Worm (Caenorhabditis elegans) whole organism, young adult: ENCODE results near the gene fbxb-22.
A peak's percentile ranks its signal among the peaks of the same experiment; 100 is the strongest.

Experiments used
- F23B12.7 ChIP-seq: sonication (generic microtip); optimal IDR thresholded peaks from 2 replicates; lab custom pipeline; 2017; ENCODE audit warnings: missing genetic modification characterization, mild to moderate bottlenecking, missing compliant biosample characterization, antibody characterized with exemption, moderate library complexity; ENCODE audit not compliant: insufficient read depth
- F57A8.1 ChIP-seq: fragments of 200-800 bp; sonication (Bioruptor generic); optimal IDR thresholded peaks from 2 replicates; lab custom pipeline; 2018; ENCODE audit warnings: mild to moderate bottlenecking, missing genetic modification characterization, moderate library complexity, missing compliant biosample characterization
- F57C9.4 ChIP-seq: sonication (generic microtip); optimal IDR thresholded peaks from 2 replicates; lab custom pipeline; 2017; ENCODE audit warnings: mild to moderate bottlenecking, missing genetic modification characterization, missing compliant biosample characterization
- aptf-2 ChIP-seq: fragments of 200-800 bp; sonication (Bioruptor generic); conservative IDR thresholded peaks from 2 replicates; pipeline ENCODE4 v1.3.6; 2022; ENCODE audit warnings: missing genetic modification reagents, missing genetic modification characterization, missing compliant biosample characterization
- atf-7 ChIP-seq: sonication (generic microtip); optimal IDR thresholded peaks from 2 replicates; lab custom pipeline; 2017; ENCODE audit warnings: mild to moderate bottlenecking, missing genetic modification characterization, missing compliant biosample characterization
- attf-3 ChIP-seq: fragments of 200-800 bp; sonication (Bioruptor generic); conservative IDR thresholded peaks from 2 replicates; pipeline ENCODE4 v1.3.6; 2022; ENCODE audit warnings: missing genetic modification reagents, missing genetic modification characterization, missing compliant biosample characterization
- ccch-3 ChIP-seq: fragments of 200-800 bp; sonication (Bioruptor generic); optimal IDR thresholded peaks from 2 replicates; lab custom pipeline; 2018; ENCODE audit warnings: mild to moderate bottlenecking, missing genetic modification characterization, missing compliant biosample characterization
- ceh-100 ChIP-seq: fragments of 200-800 bp; sonication (Bioruptor generic); IDR thresholded peaks from 2 replicates; pipeline ENCODE4 v1.3.6; 2022; ENCODE audit warnings: missing genetic modification reagents, missing genetic modification characterization, missing compliant biosample characterization
- ceh-79 ChIP-seq: sonication (generic microtip); optimal IDR thresholded peaks from 2 replicates; lab custom pipeline; 2017; ENCODE audit warnings: mild to moderate bottlenecking, missing genetic modification characterization, missing compliant biosample characterization
- ceh-91 ChIP-seq: fragments of 200-800 bp; sonication (Bioruptor generic); IDR thresholded peaks from 2 replicates; pipeline ENCODE4 v1.3.6; 2022; ENCODE audit warnings: missing genetic modification reagents, missing genetic modification characterization, missing compliant biosample characterization
- dox-1 ChIP-seq: fragments of 200-800 bp; sonication (Bioruptor generic); IDR thresholded peaks from 2 replicates; pipeline ENCODE4 v1.3.6; 2022; ENCODE audit warnings: missing genetic modification reagents, missing genetic modification characterization, missing compliant biosample characterization
- dpff-1 ChIP-seq: sonication (generic microtip); optimal IDR thresholded peaks from 2 replicates; lab custom pipeline; 2017; ENCODE audit warnings: mild to moderate bottlenecking, missing genetic modification characterization, missing compliant biosample characterization
- dpl-1 ChIP-seq: fragments of 150-350 bp; optimal IDR thresholded peaks from 2 replicates; lab custom pipeline; 2014; ENCODE audit warnings: missing biosample characterization, missing genetic modification reagents, missing genetic modification characterization
- fkh-3 ChIP-seq: sonication (generic microtip); optimal IDR thresholded peaks from 2 replicates; lab custom pipeline; 2016; ENCODE audit warnings: mild to moderate bottlenecking, missing genetic modification characterization, missing compliant biosample characterization
- him-1 ChIP-seq: sonication (generic microtip); optimal IDR thresholded peaks from 2 replicates; lab custom pipeline; 2016; ENCODE audit warnings: missing genotype, missing genetic modification reagents, missing genetic modification characterization, missing compliant biosample characterization
- hlh-26 ChIP-seq: fragments of 200-800 bp; sonication (Bioruptor generic); conservative IDR thresholded peaks from 2 replicates; pipeline ENCODE4 v1.3.6; 2022; ENCODE audit warnings: missing genetic modification reagents, missing genetic modification characterization, missing compliant biosample characterization
- hmg-1.2 ChIP-seq: fragments of 200-800 bp; sonication (Bioruptor generic); IDR thresholded peaks from 2 replicates; pipeline ENCODE4 v1.3.6; 2022; ENCODE audit warnings: missing genetic modification reagents, missing genetic modification characterization, missing compliant biosample characterization
- lir-1 ChIP-seq: fragments of 200-800 bp; sonication (Bioruptor generic); conservative IDR thresholded peaks from 2 replicates; pipeline ENCODE4 v1.3.6; 2022; ENCODE audit warnings: missing genetic modification reagents, missing genetic modification characterization, missing compliant biosample characterization
- lsy-27 ChIP-seq: sonication (generic microtip); optimal IDR thresholded peaks from 2 replicates; lab custom pipeline; 2017; ENCODE audit warnings: missing genetic modification characterization, mild to moderate bottlenecking, missing compliant biosample characterization, antibody characterized with exemption, missing genotype, borderline replicate concordance; ENCODE audit not compliant: insufficient read depth
- madf-3 ChIP-seq: fragments of 200-800 bp; sonication (Bioruptor generic); IDR thresholded peaks from 2 replicates; pipeline ENCODE4 v1.3.6; 2022; ENCODE audit warnings: missing genetic modification reagents, missing genetic modification characterization, missing compliant biosample characterization
- mxl-1 ChIP-seq: sonication (generic microtip); optimal IDR thresholded peaks from 2 replicates; lab custom pipeline; 2016; ENCODE audit warnings: missing genetic modification characterization, missing compliant biosample characterization
- nfyb-1 ChIP-seq: fragments of 200-800 bp; sonication (Bioruptor generic); IDR thresholded peaks from 2 replicates; pipeline ENCODE4 v1.3.6; 2022; ENCODE audit warnings: missing genetic modification reagents, missing genetic modification characterization, missing compliant biosample characterization
- nhr-120 ChIP-seq: fragments of 200-800 bp; sonication (Bioruptor generic); IDR thresholded peaks from 2 replicates; pipeline ENCODE4 v1.3.6; 2022; ENCODE audit warnings: missing genetic modification characterization, missing compliant biosample characterization
- nhr-90 ChIP-seq: sonication (generic microtip); optimal IDR thresholded peaks from 2 replicates; lab custom pipeline; 2016; ENCODE audit warnings: missing genotype, mild to moderate bottlenecking, missing genetic modification characterization, missing compliant biosample characterization
- rcor-1 ChIP-seq: fragments of 200-800 bp; sonication (Bioruptor generic); IDR thresholded peaks from 2 replicates; pipeline ENCODE4 v1.3.6; 2022; ENCODE audit warnings: missing genetic modification reagents, missing genetic modification characterization, missing compliant biosample characterization
- sdz-38 ChIP-seq: sonication (generic microtip); optimal IDR thresholded peaks from 2 replicates; lab custom pipeline; 2016; ENCODE audit warnings: missing genotype, missing genetic modification characterization, missing compliant biosample characterization
- sea-2 ChIP-seq: fragments of 200-800 bp; sonication (Bioruptor generic); IDR thresholded peaks from 2 replicates; pipeline ENCODE4 v1.3.6; 2022; ENCODE audit warnings: missing genetic modification characterization, missing compliant biosample characterization
- snpc-1.1 ChIP-seq: sonication (generic microtip); optimal IDR thresholded peaks from 2 replicates; lab custom pipeline; 2017; ENCODE audit warnings: missing genetic modification characterization, mild to moderate bottlenecking, missing compliant biosample characterization, antibody characterized with exemption, moderate library complexity, missing genotype, missing genetic modification reagents; ENCODE audit not compliant: insufficient read depth
- snpc-3.4 ChIP-seq: sonication (generic microtip); optimal IDR thresholded peaks from 2 replicates; lab custom pipeline; 2017; ENCODE audit warnings: missing genetic modification characterization, mild to moderate bottlenecking, missing compliant biosample characterization, antibody characterized with exemption, moderate library complexity, missing genotype, missing genetic modification reagents
- unc-62 ChIP-seq: fragments of 150-350 bp; optimal IDR thresholded peaks from 2 replicates; lab custom pipeline; 2014; ENCODE audit warnings: missing biosample characterization, missing genetic modification reagents, missing genetic modification characterization
- zfh-2 ChIP-seq: fragments of 200-800 bp; sonication (Bioruptor generic); conservative IDR thresholded peaks from 2 replicates; pipeline ENCODE4 v1.3.6; 2022; ENCODE audit warnings: missing genetic modification reagents, missing genetic modification characterization, missing compliant biosample characterization
- ztf-22 ChIP-seq: fragments of 200-800 bp; sonication (Bioruptor generic); optimal IDR thresholded peaks from 2 replicates; lab custom pipeline; 2018; ENCODE audit warnings: mild to moderate bottlenecking, missing genetic modification characterization, moderate library complexity, missing compliant biosample characterization
- ztf-25 ChIP-seq: fragments of 200-800 bp; sonication (Bioruptor generic); IDR thresholded peaks from 2 replicates; pipeline ENCODE4 v1.3.6; 2022; ENCODE audit warnings: missing genetic modification reagents, missing genetic modification characterization, missing compliant biosample characterization
- ztf-3 ChIP-seq: fragments of 200-800 bp; sonication (Bioruptor generic); optimal IDR thresholded peaks from 2 replicates; lab custom pipeline; 2018; ENCODE audit warnings: mild to moderate bottlenecking, missing genetic modification characterization, missing compliant biosample characterization

The fbxb-22 gene

DNA sequence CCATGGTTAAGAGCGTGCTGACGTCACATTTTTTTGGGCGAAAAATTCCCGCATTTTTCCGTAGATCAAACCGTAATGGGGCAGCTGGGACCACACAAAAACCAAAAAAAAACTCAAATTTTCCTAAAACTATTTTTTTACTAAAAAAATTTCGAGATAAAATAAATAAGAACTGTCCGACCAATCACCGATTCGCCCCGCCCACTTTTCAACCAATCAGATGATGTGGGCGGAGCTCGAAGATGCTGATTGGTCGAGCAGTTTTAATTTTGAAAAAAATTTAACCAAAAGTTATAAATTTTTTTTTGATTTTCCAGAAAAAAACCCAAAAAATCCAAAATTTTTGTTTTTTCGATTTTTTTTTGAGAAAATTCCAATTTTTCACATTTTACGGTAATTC, 16.5 kb upstream of the fbxb-22 start:
- TF ChIP-seq mxl-1 (tag; lab: Kevin White, UChicago): no peak
- TF ChIP-seq dox-1 (GFP tag; lab: Robert Waterston, UW): no peak
- no peak for TF ChIP-seq ztf-22 (GFP tag; lab: Kevin White, UChicago)
- TF ChIP-seq nhr-90 (tag; lab: Kevin White, UChicago): no peak
- no peak for TF ChIP-seq snpc-3.4 (tag; lab: Kevin White, UChicago)
- no peak for TF ChIP-seq hlh-26 (GFP tag; lab: Robert Waterston, UW)
- TF ChIP-seq fkh-3: no peak
- TF ChIP-seq F57C9.4 (tag; lab: Kevin White, UChicago): no peak
- no peak for TF ChIP-seq nhr-120 (GFP tag; lab: Robert Waterston, UW)
- no peak for TF ChIP-seq aptf-2
- no peak for TF ChIP-seq lsy-27 (tag; lab: Kevin White, UChicago)
- no peak for TF ChIP-seq ztf-3
- no peak for TF ChIP-seq ceh-100
- no peak for TF ChIP-seq F57A8.1
- TF ChIP-seq attf-3: no peak
- no peak for TF ChIP-seq zfh-2 (GFP tag; lab: Robert Waterston, UW)
- no peak for TF ChIP-seq snpc-1.1
- TF ChIP-seq unc-62: no peak
- no peak for TF ChIP-seq ceh-91 (GFP tag; lab: Robert Waterston, UW)
- no peak for TF ChIP-seq atf-7 (tag; lab: Kevin White, UChicago)

DNA sequence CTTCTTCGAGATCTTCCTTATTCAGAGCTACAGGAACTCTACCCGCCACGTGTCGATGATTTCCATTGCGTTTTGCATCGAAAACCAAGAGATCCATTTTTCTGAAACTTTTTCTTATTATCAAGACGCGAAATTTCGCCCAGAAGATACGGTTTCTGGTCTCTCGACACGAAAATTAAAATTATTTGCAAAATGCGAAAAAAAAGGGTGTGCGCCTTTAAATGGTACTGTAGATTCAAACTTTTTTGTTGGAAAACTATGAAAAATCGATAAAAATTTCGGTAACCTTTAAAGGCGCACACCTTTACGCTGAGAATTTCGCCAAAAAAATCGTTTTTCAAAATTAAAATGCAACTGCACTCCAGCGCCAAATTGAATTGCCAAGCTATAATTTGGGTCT, 14.6 kb upstream of the fbxb-22 start, which contains the start of gene tsen-2:
Gene tsen-2 (minus strand): TSS at position 101 of the 400 bp plus-strand sequence.
- TF ChIP-seq zfh-2 (GFP tag; lab: Robert Waterston, UW) (no peak), ztf-25 (no peak)

DNA sequence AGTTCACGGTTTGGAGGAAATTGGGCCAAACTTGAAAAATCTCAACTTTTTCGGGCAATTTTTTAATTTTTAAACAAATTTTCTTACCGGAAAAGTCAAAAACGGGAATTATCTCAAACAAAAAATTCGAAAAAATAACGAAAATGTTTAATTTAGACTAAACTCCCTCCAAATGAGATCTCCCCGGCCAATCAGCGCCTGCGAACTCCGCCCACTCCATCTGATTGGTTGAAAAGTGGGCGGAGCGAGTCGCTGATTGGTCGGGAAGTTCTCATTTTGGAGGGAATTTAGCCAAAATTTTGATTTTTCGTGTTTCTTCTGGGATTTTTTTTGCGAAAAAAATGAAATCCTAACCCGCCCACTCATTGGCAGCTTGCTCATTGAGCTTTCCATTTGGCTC, 13.1 kb upstream of the fbxb-22 start:
- TF ChIP-seq ztf-22 (GFP tag; lab: Kevin White, UChicago): no peak
- TF ChIP-seq ceh-79 (tag; lab: Kevin White, UChicago): no peak
- TF ChIP-seq lir-1: no peak
- TF ChIP-seq him-1 (tag; lab: Kevin White, UChicago): no peak
- TF ChIP-seq F23B12.7: no peak
- no peak for TF ChIP-seq rcor-1 (GFP tag; lab: Robert Waterston, UW)

DNA sequence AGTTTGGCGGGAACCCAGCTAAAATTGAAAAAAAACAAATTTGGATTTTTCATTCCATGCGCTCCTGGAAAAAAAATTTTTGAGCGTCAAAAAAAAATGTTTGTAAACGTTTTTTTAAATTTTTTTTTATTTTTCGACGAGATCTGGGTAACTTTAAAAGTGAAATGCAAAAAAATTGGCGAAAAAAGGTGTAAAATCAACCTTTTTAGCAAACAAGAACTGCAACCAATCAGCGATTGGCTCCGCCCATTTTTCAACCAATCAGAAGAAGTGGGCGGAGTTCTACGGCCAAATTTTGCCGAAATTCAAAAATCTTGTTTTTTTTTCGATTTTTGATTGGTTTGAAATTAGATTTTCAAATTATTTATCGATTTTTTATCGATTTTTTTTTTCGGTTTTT, 11.9 kb upstream of the fbxb-22 start:
- TF ChIP-seq ceh-91 (GFP tag; lab: Robert Waterston, UW) (no peak), dpl-1 (GFP tag; lab: Kevin White, UChicago) (no peak), nfyb-1 (GFP tag; lab: Robert Waterston, UW) (peak; percentile 71; the same call in 1 of the 2 replicates), ccch-3 (GFP tag; lab: Kevin White, UChicago) (no peak), rcor-1 (GFP tag; lab: Robert Waterston, UW) (no peak), hmg-1.2 (no peak), dpff-1 (tag; lab: Kevin White, UChicago) (no peak), lir-1 (no peak)

DNA sequence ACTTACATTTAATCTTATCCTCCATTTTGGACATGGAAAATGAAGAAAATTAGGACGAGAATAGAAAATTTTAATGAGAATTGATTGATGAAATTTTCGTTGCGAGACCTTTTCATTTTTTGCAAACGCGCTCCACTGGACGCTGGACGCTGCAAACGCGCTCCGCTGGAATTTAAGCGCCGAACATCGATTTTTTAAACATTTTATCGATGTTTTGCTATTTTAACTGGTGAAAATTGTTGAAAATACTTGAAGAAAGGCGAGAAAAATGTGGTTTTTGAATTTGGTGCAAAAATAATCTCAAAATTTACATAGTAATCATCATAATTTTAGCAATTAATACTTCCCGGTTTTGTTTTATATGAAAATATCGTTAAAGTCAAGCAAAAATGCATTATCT, 9.4 kb upstream of the fbxb-22 start, which contains the start of gene Y56A3A.41:
Gene Y56A3A.41 (minus strand): TSS at position 101 of the 400 bp plus-strand sequence.
- TF ChIP-seq sdz-38 (tag; lab: Kevin White, UChicago): no peak
- TF ChIP-seq sea-2 (GFP tag; lab: Robert Waterston, UW): no peak
- TF ChIP-seq madf-3 (GFP tag; lab: Robert Waterston, UW): no peak
